Fruit fly (Drosophila melanogaster) S2 (cell line): ENCODE measurements around the gene CG31538.

ENCODE experiments used
- CG8478 ChIP-seq: fragments of >200 bp; optimal IDR thresholded peaks from 2 replicates; lab custom pipeline; 2018
- CTCF ChIP-seq, 2 experiments: fragments of >200 bp; optimal IDR thresholded peaks; 2 replicates each; lab custom pipeline; 2018

DNA sequence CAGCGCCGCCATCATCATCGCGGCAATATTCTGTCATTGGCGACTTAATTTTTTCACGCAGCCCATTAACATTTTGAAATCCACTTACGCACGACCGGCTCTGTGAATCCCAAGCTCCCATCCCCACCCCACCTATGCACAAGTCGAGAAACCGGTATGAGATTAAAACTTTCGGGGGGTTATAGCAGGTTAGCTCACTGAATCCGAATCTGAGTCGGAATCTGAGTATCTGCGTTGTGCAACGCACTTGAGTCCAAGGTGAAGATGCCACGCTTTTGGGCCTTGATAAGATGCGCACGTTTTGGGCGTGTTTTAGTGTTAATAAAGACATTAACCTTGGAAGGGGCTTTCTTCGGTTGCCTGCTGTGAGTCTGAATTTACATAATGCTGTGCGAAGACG, 30.7 kb downstream of the CG31538 start:
- TF ChIP-seq CTCF (optimal IDR thresholded peaks at IDR 0.05; lab: Kevin White, UChicago) (no peak), CG8478 (lab: Kevin White, UChicago) (no peak)
